Worm (Caenorhabditis elegans): ENCODE data around the gene rps-11.

DNA sequence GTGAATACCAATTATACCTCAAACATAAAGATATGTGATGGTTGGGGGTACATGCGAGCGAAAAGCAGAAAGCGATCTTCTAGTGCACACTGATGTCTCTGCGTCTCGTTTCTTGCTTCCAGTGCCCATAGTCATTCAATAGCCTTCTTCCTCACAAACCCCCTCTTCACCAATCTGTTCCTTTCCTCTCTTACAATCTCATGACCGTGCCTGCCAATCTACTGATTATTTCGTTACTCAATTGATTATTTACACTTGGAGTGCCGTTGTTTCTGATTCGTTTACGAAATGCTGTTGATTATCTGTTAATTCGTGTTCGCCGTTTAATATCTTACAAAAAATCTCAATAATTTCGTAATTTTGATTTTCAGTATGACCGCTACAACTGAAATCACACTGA is 17.6 kb upstream of the rps-11 start:
- TF ChIP-seq ref-1 (GFP tag; conservative IDR thresholded peaks at IDR 0.05) (no peak), T22C8.4 (GFP tag; IDR thresholded peaks at IDR 0.05) (no peak), tab-1 (GFP tag; IDR thresholded peaks at IDR 0.05) (no peak), flt-1 (GFP tag; IDR thresholded peaks at IDR 0.05) (no peak), klf-2 (GFP tag; conservative IDR thresholded peaks at IDR 0.05) (no peak), ztf-29 (GFP tag; IDR thresholded peaks at IDR 0.05) (no peak), cog-1 (tag; optimal IDR thresholded peaks at IDR 0.05) (no peak), med-1 (GFP tag; optimal IDR thresholded peaks at IDR 0.05; ENCODE audit: insufficient read depth) (no peak)

Measured in whole organism, midembryonic.